Worm (Caenorhabditis elegans) whole organism, L3 larva: Measurements from ENCODE around the gene ztf-18.

ENCODE experiments used
- R02D3.7 ChIP-seq: fragments of 150-350 bp; optimal IDR thresholded peaks from 2 replicates; lab custom pipeline; 2014; ENCODE audit warnings: missing biosample characterization, missing genetic modification characterization
- ZK546.5 ChIP-seq: sonication (generic microtip); optimal IDR thresholded peaks from 2 replicates; lab custom pipeline; 2017; ENCODE audit warnings: missing biosample characterization, missing genetic modification characterization
- ceh-16 ChIP-seq: sonication (generic microtip); optimal IDR thresholded peaks from 2 replicates; lab custom pipeline; 2017; ENCODE audit warnings: missing biosample characterization, missing genetic modification characterization
- ceh-28 ChIP-seq: fragments of 150-350 bp; optimal IDR thresholded peaks from 2 replicates; lab custom pipeline; 2014; ENCODE audit warnings: missing biosample characterization, missing genetic modification reagents, missing genetic modification characterization
- ceh-82 ChIP-seq: fragments of 150-350 bp; optimal IDR thresholded peaks from 2 replicates; lab custom pipeline; 2014; ENCODE audit warnings: missing biosample characterization, missing genetic modification characterization
- ceh-9 ChIP-seq: sonication (generic microtip); optimal IDR thresholded peaks from 2 replicates; lab custom pipeline; 2018; ENCODE audit warnings: missing biosample characterization, missing genetic modification characterization
- egl-27 ChIP-seq: sonication (generic microtip); optimal IDR thresholded peaks from 4 replicates; lab custom pipeline; 2017; ENCODE audit warnings: missing biosample characterization, missing genetic modification reagents, missing genetic modification characterization
- egl-5 ChIP-seq: fragments of 150-350 bp; optimal IDR thresholded peaks from 2 replicates; lab custom pipeline; 2017; ENCODE audit warnings: missing biosample characterization, missing genetic modification reagents, missing genetic modification characterization, inconsistent platforms
- elt-1 ChIP-seq: fragments of 150-350 bp; optimal IDR thresholded peaks from 2 replicates; lab custom pipeline; 2014; ENCODE audit warnings: missing biosample characterization, missing genetic modification characterization
- elt-2 ChIP-seq: sonication (generic microtip); optimal IDR thresholded peaks from 2 replicates; lab custom pipeline; 2016; ENCODE audit warnings: missing genetic modification reagents, mild to moderate bottlenecking, missing genetic modification characterization, missing compliant biosample characterization
- elt-3 ChIP-seq, 3 experiments: fragments of 150-350 bp in 1 of 3; sonication (generic microtip) in 2 of 3; optimal IDR thresholded peaks; 2 replicates in 2 of 3; 4 replicates in 1 of 3; lab custom pipeline; 2014 to 2017; ENCODE audit warnings: missing biosample characterization in 3 of 3, missing genetic modification characterization in 3 of 3
- eor-1 ChIP-seq, 2 experiments: fragments of 150-350 bp; optimal IDR thresholded peaks; 2 replicates each; lab custom pipeline; 2014 to 2018; ENCODE audit warnings: missing biosample characterization in 2 of 2, missing genetic modification characterization in 2 of 2
- fkh-2 ChIP-seq: fragments of 150-350 bp; optimal IDR thresholded peaks from 2 replicates; lab custom pipeline; 2014; ENCODE audit warnings: missing biosample characterization, missing genetic modification reagents, missing genetic modification characterization
- fos-1 ChIP-seq: fragments of 150-350 bp; optimal IDR thresholded peaks from 2 replicates; lab custom pipeline; 2014; ENCODE audit warnings: missing biosample characterization, missing genetic modification characterization
- jun-1 ChIP-seq: fragments of 150-350 bp; optimal IDR thresholded peaks from 2 replicates; lab custom pipeline; 2014; ENCODE audit warnings: missing biosample characterization, missing genetic modification reagents, missing genetic modification characterization
- lin-15B ChIP-seq: fragments of 150-350 bp; optimal IDR thresholded peaks from 2 replicates; lab custom pipeline; 2014; ENCODE audit warnings: missing biosample characterization, missing genetic modification characterization
- lsy-12 ChIP-seq: sonication (generic microtip); optimal IDR thresholded peaks from 2 replicates; lab custom pipeline; 2016; ENCODE audit warnings: mild to moderate bottlenecking, missing genetic modification characterization, missing compliant biosample characterization
- nhr-11 ChIP-seq: fragments of 150-350 bp; optimal IDR thresholded peaks from 2 replicates; lab custom pipeline; 2014; ENCODE audit warnings: missing biosample characterization, missing genetic modification characterization
- nhr-12 ChIP-seq: fragments of 150-350 bp; optimal IDR thresholded peaks from 2 replicates; lab custom pipeline; 2014; ENCODE audit warnings: missing biosample characterization, missing genetic modification characterization
- nhr-23 ChIP-seq: fragments of 150-350 bp; optimal IDR thresholded peaks from 2 replicates; lab custom pipeline; 2014; ENCODE audit warnings: missing biosample characterization, missing genetic modification reagents, missing genetic modification characterization
- nhr-25 ChIP-seq: sonication (generic microtip); optimal IDR thresholded peaks from 2 replicates; lab custom pipeline; 2017; ENCODE audit warnings: missing biosample characterization, missing genetic modification characterization
- nhr-28 ChIP-seq: fragments of 150-350 bp; optimal IDR thresholded peaks from 2 replicates; lab custom pipeline; 2014; ENCODE audit warnings: missing biosample characterization, missing genetic modification characterization
- nhr-67 ChIP-seq: fragments of 150-350 bp; optimal IDR thresholded peaks from 2 replicates; lab custom pipeline; 2014; ENCODE audit warnings: missing biosample characterization, missing genetic modification characterization
- nhr-76 ChIP-seq: fragments of 150-350 bp; sonication (generic microtip); optimal IDR thresholded peaks from 5 replicates; lab custom pipeline; 2014; ENCODE audit warnings: missing biosample characterization, missing genetic modification characterization
- nhr-77 ChIP-seq: fragments of 150-350 bp; optimal IDR thresholded peaks from 2 replicates; lab custom pipeline; 2014; ENCODE audit warnings: missing biosample characterization, missing genetic modification characterization
- pqm-1 ChIP-seq: fragments of 150-350 bp; optimal IDR thresholded peaks from 2 replicates; lab custom pipeline; 2017; ENCODE audit warnings: missing biosample characterization, missing genetic modification characterization, inconsistent platforms
- sea-2 ChIP-seq: fragments of 150-350 bp; sonication (generic microtip); optimal IDR thresholded peaks from 4 replicates; lab custom pipeline; 2014; ENCODE audit warnings: missing biosample characterization, missing genetic modification reagents, missing genetic modification characterization
- snpc-4 ChIP-seq: fragments of 150-350 bp; optimal IDR thresholded peaks from 2 replicates; lab custom pipeline; 2014; ENCODE audit warnings: missing biosample characterization, missing genetic modification characterization
- unc-39 ChIP-seq: sonication (generic microtip); optimal IDR thresholded peaks from 4 replicates; lab custom pipeline; 2017; ENCODE audit warnings: missing biosample characterization, missing genetic modification characterization
- zag-1 ChIP-seq: fragments of 150-350 bp; optimal IDR thresholded peaks from 2 replicates; lab custom pipeline; 2014; ENCODE audit warnings: missing biosample characterization, missing genetic modification characterization
- ztf-11 ChIP-seq: fragments of 150-350 bp; optimal IDR thresholded peaks from 2 replicates; lab custom pipeline; 2014; ENCODE audit warnings: missing biosample characterization, missing genetic modification characterization

Gene ztf-18

DNA sequence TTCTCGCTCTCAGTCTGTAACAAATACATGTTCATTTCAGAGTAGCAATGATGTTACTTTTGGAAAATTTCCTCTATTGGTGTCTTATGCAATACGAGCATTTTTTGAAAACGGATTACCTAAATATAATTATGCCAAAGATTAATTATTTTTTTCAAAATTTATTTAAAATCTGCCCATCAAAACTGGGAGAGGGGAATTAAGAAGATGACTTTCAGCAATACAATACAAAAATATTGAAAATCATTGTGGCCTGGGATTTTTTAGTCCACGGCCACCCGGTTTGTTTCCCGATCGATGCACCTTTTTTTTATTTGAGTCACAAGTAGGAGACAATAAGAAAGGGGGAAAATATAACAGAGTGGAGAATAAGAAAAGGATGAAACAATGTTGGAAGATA, 42.4 kb upstream of the ztf-18 start, which contains the start of gene fbxa-56:
Gene fbxa-56 (minus strand): TSS at position 101 of the 400 bp plus-strand sequence.
- TF ChIP-seq nhr-11 (tag; lab: Kevin White, UChicago) (no peak), R02D3.7 (tag; lab: Kevin White, UChicago) (no peak), ZK546.5 (no peak), nhr-28 (tag; lab: Kevin White, UChicago) (no peak), unc-39 (no peak), ceh-16 (tag; lab: Kevin White, UChicago) (no peak), lin-15B (tag; lab: Kevin White, UChicago) (no peak), nhr-25 (tag; lab: Kevin White, UChicago) (no peak), nhr-67 (no peak), egl-5 (tag; lab: Kevin White, UChicago) (no peak), nhr-23 (no peak), nhr-77 (tag; lab: Kevin White, UChicago) (no peak), zag-1 (tag; lab: Kevin White, UChicago) (no peak), fkh-2 (tag; lab: Kevin White, UChicago) (no peak), elt-3 (tag; optimal IDR thresholded peaks at IDR 0.05; lab: Kevin White, UChicago) (no peak), elt-1 (tag; lab: Kevin White, UChicago) (no peak), jun-1 (tag; lab: Kevin White, UChicago) (no peak), snpc-4 (tag; lab: Kevin White, UChicago) (no peak), fos-1 (no peak)

DNA sequence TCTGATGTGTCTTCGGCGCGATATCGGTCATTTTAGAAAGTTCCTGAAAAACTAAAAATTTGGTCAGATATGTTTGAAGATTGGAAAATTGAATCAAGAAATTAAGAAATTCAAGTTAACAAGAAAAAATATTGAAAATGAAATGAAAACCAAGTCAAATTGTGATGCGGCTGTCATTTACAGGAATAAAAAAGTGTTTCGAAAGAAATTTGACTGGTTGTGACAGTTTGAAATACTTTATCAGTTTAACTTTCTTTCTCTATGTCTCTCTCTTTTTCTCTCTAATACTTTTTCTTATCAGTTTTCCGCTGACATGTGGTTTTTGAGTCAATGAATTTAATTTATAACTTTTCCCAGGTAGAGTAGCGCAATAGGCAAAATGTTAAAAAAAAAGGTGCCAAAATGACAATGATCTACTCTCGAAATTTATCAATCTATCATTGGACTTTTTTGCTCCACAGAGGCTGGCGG, 40.6 kb upstream of the ztf-18 start, which contains the start of gene fbxa-55:
Gene fbxa-55 (minus strand): TSS at position 51 of the 471 bp plus-strand sequence.
- TF ChIP-seq eor-1 (tag; optimal IDR thresholded peaks at IDR 0.05; lab: Kevin White, UChicago), result no peak
- TF ChIP-seq pqm-1 (tag; lab: Kevin White, UChicago), result peak; percentile 35
- no peak for TF ChIP-seq nhr-76 (tag; lab: Kevin White, UChicago)
- TF ChIP-seq egl-27 (tag; lab: Kevin White, UChicago), result no peak
- no peak for TF ChIP-seq lsy-12 (tag; lab: Kevin White, UChicago)
- peak; percentile 84 for TF ChIP-seq elt-2
- TF ChIP-seq ceh-82 (tag; lab: Kevin White, UChicago), result no peak
- no peak for TF ChIP-seq nhr-28 (tag; lab: Kevin White, UChicago)
- TF ChIP-seq R02D3.7 (tag; lab: Kevin White, UChicago), result no peak
- TF ChIP-seq nhr-77 (tag; lab: Kevin White, UChicago), result no peak

ce11 chrIII:926216-926615, 30.7 kb upstream of the ztf-18 start, which contains the start of gene pef-1:
TSS of gene pef-1 (minus strand) at chrIII:926316.
- TF ChIP-seq ceh-9 (tag; lab: Kevin White, UChicago) (no peak), ztf-11 (tag; lab: Kevin White, UChicago) (no peak), ceh-28 (tag; lab: Kevin White, UChicago) (no peak), fkh-2 (tag; lab: Kevin White, UChicago) (no peak), egl-5 (tag; lab: Kevin White, UChicago) (no peak), sea-2 (GFP tag; lab: Kevin White, UChicago) (no peak), elt-3 (tag; optimal IDR thresholded peaks at IDR 0.05; lab: Kevin White, UChicago) (no peak)

DNA sequence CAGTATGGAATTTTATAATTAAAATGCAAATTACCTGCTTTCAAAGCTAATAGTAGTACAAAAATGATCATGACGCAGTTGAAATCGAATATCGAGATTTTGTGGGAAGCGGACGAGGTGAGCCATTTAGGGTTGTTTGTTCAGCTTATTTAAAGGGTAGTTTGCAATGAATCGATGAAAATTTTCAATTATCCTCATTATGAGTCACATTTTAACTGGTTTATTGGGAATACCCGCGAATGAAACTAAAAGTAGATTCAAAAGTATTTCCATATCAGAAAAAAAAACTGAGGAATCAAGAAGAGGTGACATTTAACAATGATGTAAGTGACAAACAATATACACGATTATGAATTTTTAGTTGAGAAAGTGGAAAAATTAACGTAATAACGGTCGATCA, 23.8 kb upstream of the ztf-18 start, which contains the start of gene F23H11.7:
Gene F23H11.7 (minus strand): TSS at position 101 of the 400 bp plus-strand sequence.
- no peak for TF ChIP-seq lin-15B (tag; lab: Kevin White, UChicago)
- no peak for TF ChIP-seq unc-39
- TF ChIP-seq nhr-12 (tag; lab: Kevin White, UChicago), result no peak
- TF ChIP-seq eor-1 (tag; optimal IDR thresholded peaks at IDR 0.05; lab: Kevin White, UChicago), result no peak
- no peak for TF ChIP-seq nhr-23
- no peak for TF ChIP-seq sea-2 (GFP tag; lab: Kevin White, UChicago)
- TF ChIP-seq nhr-25 (tag; lab: Kevin White, UChicago), result no peak

- TF ChIP-seq nhr-25 (tag; lab: Kevin White, UChicago) (no peak), nhr-67 (no peak), ZK546.5 (no peak), ceh-28 (tag; lab: Kevin White, UChicago) (no peak), unc-39 (no peak)
- TF ChIP-seq, all 47 proteins: peak for 0
Measured at ce11 chrIII:916897-917296, 21.4 kb upstream of the ztf-18 start, which contains the start of gene idpp-13. TSS of gene idpp-13 (minus strand) at chrIII:916997.
